Worm (Caenorhabditis elegans) whole organism, L4/young adult: Measurements from ENCODE around the gene F58F12.12.

ENCODE experiments used
- W03F9.2 ChIP-seq: fragments of 150-350 bp; optimal IDR thresholded peaks from 2 replicates; lab custom pipeline; 2014; ENCODE audit warnings: missing biosample characterization, missing genetic modification characterization
- dao-5 ChIP-seq: sonication (generic microtip); optimal IDR thresholded peaks from 2 replicates; lab custom pipeline; 2016; ENCODE audit warnings: missing genotype, missing genetic modification characterization, moderate library complexity, missing compliant biosample characterization
- him-1 ChIP-seq: sonication (generic microtip); optimal IDR thresholded peaks from 2 replicates; lab custom pipeline; 2016; ENCODE audit warnings: missing genotype, missing genetic modification reagents, missing genetic modification characterization, missing compliant biosample characterization

- TF ChIP-seq dao-5 (tag; lab: Kevin White, UChicago) (no peak), him-1 (tag; lab: Kevin White, UChicago) (no peak), W03F9.2 (tag; lab: Kevin White, UChicago) (no peak)
These were observed 10.2 kb downstream of the F58F12.12 start, which contains the start of gene F58F12.3 for ce11 chrII:6391195-6391594.
